Worm (Caenorhabditis elegans): ENCODE data around the gene D1044.1.

The D1044.1 gene

ce11 chrIII:5557246-5557819 lies 13.2 kb downstream of the D1044.1 start, which contains the start of gene rpc-2 (continued):
- 0 out of 2 replicates have a peak, but pooled peaks have one; percentile 51 for TF ChIP-seq hmg-20 (GFP tag; IDR thresholded peaks at IDR 0.05)
- no peak for TF ChIP-seq lin-26 (GFP tag; IDR thresholded peaks at IDR 0.05)
- TF ChIP-seq ztf-3 (GFP tag; optimal IDR thresholded peaks at IDR 0.05) = no peak
- TF ChIP-seq egl-44 (GFP tag; IDR thresholded peaks at IDR 0.05) = 0 out of 2 replicates have a peak, but pooled peaks have one; percentile 57
- TF ChIP-seq die-1 (tag; optimal IDR thresholded peaks at IDR 0.05) = no peak
- TF ChIP-seq egl-18 (GFP tag; IDR thresholded peaks at IDR 0.05) = no peak
- TF ChIP-seq mes-4 (tag; optimal IDR thresholded peaks at IDR 0.05) = no peak
- no peak for TF ChIP-seq Y53F4B.3 (GFP tag; IDR thresholded peaks at IDR 0.05)
- peak; percentile 48; the same call in 1 of the 2 replicates for TF ChIP-seq madf-6 (GFP tag; IDR thresholded peaks at IDR 0.05)
- TF ChIP-seq F23B12.7 (tag; optimal IDR thresholded peaks at IDR 0.05; ENCODE audit: insufficient read depth) = no peak
- TF ChIP-seq ama-1 (optimal IDR thresholded peaks at IDR 0.05) = peak; percentile 52
- TF ChIP-seq ama-1 (GFP tag; optimal IDR thresholded peaks at IDR 0.05) = no peak
- TF ChIP-seq ekl-4 (GFP tag; IDR thresholded peaks at IDR 0.05) = peak; percentile 51
- 0 out of 2 replicates have a peak, but pooled peaks have one; percentile 15 for TF ChIP-seq dox-1 (GFP tag; IDR thresholded peaks at IDR 0.05)
- no peak for TF ChIP-seq ceh-27 (GFP tag; optimal IDR thresholded peaks at IDR 0.05)
- no peak for TF ChIP-seq egrh-3 (GFP tag; IDR thresholded peaks at IDR 0.05)
- TF ChIP-seq lir-1 (GFP tag; conservative IDR thresholded peaks at IDR 0.05) = no peak
- TF ChIP-seq aptf-2 (GFP tag; conservative IDR thresholded peaks at IDR 0.05) = no peak
- no peak for TF ChIP-seq snpc-3.4 (tag; optimal IDR thresholded peaks at IDR 0.05)
- TF ChIP-seq Y56A3A.18 (GFP tag; IDR thresholded peaks at IDR 0.05) = peak; percentile 59; the same call in 1 of the 2 replicates
- TF ChIP-seq cebp-2 (GFP tag; IDR thresholded peaks at IDR 0.05) = 0 out of 2 replicates have a peak, but pooled peaks have one; percentile 34
- no peak for TF ChIP-seq hrde-1 (tag; optimal IDR thresholded peaks at IDR 0.05; ENCODE audit: borderline replicate concordance)
- TF ChIP-seq Y95B8A.8 (GFP tag; IDR thresholded peaks at IDR 0.05) = peak; percentile 38; the same call in 1 of the 2 replicates
- peak; percentile 43; the same call in 1 of the 2 replicates for TF ChIP-seq zfh-2 (GFP tag; conservative IDR thresholded peaks at IDR 0.05)
- TF ChIP-seq ztf-26 (tag; optimal IDR thresholded peaks at IDR 0.05) = peak; percentile 3
- TF ChIP-seq bed-2 (GFP tag; IDR thresholded peaks at IDR 0.05) = no peak
- TF ChIP-seq rpc-1 (optimal IDR thresholded peaks at IDR 0.05) = no peak
- TF ChIP-seq rpc-1 (tag; optimal IDR thresholded peaks at IDR 0.05) = no peak
- TF ChIP-seq nfya-2 (GFP tag; IDR thresholded peaks at IDR 0.05) = 0 out of 2 replicates have a peak, but pooled peaks have one; percentile 76
- TF ChIP-seq F33H1.4 (GFP tag; IDR thresholded peaks at IDR 0.05) = no peak
- TF ChIP-seq ceh-91 (GFP tag; IDR thresholded peaks at IDR 0.05) = no peak
- no peak for TF ChIP-seq ceh-79 (tag; optimal IDR thresholded peaks at IDR 0.05)
- TF ChIP-seq pha-4 (tag; optimal IDR thresholded peaks at IDR 0.05) = no peak
- TF ChIP-seq F57A8.1 (GFP tag; optimal IDR thresholded peaks at IDR 0.05) = no peak
- TF ChIP-seq F39B2.1 (GFP tag; IDR thresholded peaks at IDR 0.05) = no peak
- no peak for TF ChIP-seq bed-1 (GFP tag; IDR thresholded peaks at IDR 0.05)
- peak; percentile 69 for TF ChIP-seq F52B5.7 (tag; optimal IDR thresholded peaks at IDR 0.05)
- TF ChIP-seq lin-35 (GFP tag; optimal IDR thresholded peaks at IDR 0.05) = no peak
- TF ChIP-seq nhr-179 (tag; optimal IDR thresholded peaks at IDR 0.05) = no peak
- TF ChIP-seq lsl-1 (GFP tag; optimal IDR thresholded peaks at IDR 0.05) = no peak
- no peak for TF ChIP-seq ceh-40 (GFP tag; IDR thresholded peaks at IDR 0.05)
- TF ChIP-seq ets-4 (GFP tag; optimal IDR thresholded peaks at IDR 0.05) = no peak
- no peak for TF ChIP-seq nfya-1 (tag; optimal IDR thresholded peaks at IDR 0.05; ENCODE audit: borderline replicate concordance, insufficient read depth)
- 0 out of 2 replicates have a peak, but pooled peaks have one; percentile 27 for TF ChIP-seq aptf-3 (GFP tag; IDR thresholded peaks at IDR 0.05)
- TF ChIP-seq chd-7 (tag; optimal IDR thresholded peaks at IDR 0.05) = peak; percentile 85
- TF ChIP-seq hlh-26 (GFP tag; conservative IDR thresholded peaks at IDR 0.05) = no peak
- 0 out of 2 replicates have a peak, but pooled peaks have one; percentile 39 for TF ChIP-seq C06A6.2 (GFP tag; conservative IDR thresholded peaks at IDR 0.05)
- peak; percentile 25 for TF ChIP-seq tlf-1 (GFP tag; optimal IDR thresholded peaks at IDR 0.05)

Measured in whole organism, young adult.